Worm (Caenorhabditis elegans) whole organism, L4 larva: ENCODE data around the gene C55A6.1.

Source experiments
- D1046.2 ChIP-seq: fragments of 200-800 bp; sonication (Bioruptor generic); IDR thresholded peaks from 2 replicates; pipeline ENCODE4 v1.3.6; 2022; ENCODE audit warnings: missing genetic modification characterization, missing compliant biosample characterization
- aha-1 ChIP-seq: fragments of 150-350 bp; peaks from one replicate; lab custom pipeline; 2014; ENCODE audit warnings: missing biosample characterization, missing genetic modification characterization
- nhr-11 ChIP-seq: fragments of 150-350 bp; optimal IDR thresholded peaks from 2 replicates; lab custom pipeline; 2014; ENCODE audit warnings: missing biosample characterization, missing genetic modification characterization
- unc-62 ChIP-seq, 3 experiments: fragments of 150-350 bp in 1 of 3; sonication (generic microtip); optimal IDR thresholded peaks in 2 of 3; peaks in 1 of 3; 1 replicate in 1 of 3; 2 replicates in 2 of 3; lab custom pipeline; 2014 to 2017; ENCODE audit warnings: missing biosample characterization in 3 of 3, missing genetic modification characterization in 3 of 3, missing genetic modification reagents in 3 of 3, missing genotype in 1 of 3
- vab-7 ChIP-seq: fragments of 200-800 bp; sonication (Bioruptor generic); IDR thresholded peaks from 2 replicates; pipeline ENCODE4 v1.3.6; 2022; ENCODE audit warnings: missing genetic modification reagents, missing genetic modification characterization, missing compliant biosample characterization

DNA sequence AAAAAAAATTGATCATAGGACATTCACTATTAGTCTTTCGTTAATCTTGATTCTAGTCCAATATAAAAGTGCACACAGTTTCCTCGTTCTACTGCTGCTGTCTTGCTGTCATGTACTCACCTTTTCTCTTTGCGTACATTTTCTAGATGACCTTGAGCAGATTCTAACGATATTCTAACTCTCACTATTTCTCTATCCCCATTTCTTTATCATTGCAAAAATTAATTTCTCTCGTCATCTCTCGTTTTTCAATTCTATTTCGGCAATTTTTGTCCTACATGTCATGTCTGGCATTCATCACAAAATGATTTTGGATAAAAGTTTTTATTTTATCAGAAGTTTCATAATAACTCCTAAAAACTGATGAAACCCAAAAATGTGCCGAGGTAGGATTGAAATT is 4.0 kb upstream of the C55A6.1 start, which contains the start of gene ttll-5:
- no peak for TF ChIP-seq nhr-11 (tag; lab: Kevin White, UChicago)
- TF ChIP-seq D1046.2 (GFP tag; lab: Robert Waterston, UW) = no peak
- no peak for TF ChIP-seq vab-7 (GFP tag; lab: Robert Waterston, UW)
- TF ChIP-seq unc-62 (GFP tag; optimal IDR thresholded peaks at IDR 0.05 in 1 of 2; lab: Kevin White, UChicago) = no peak
- TF ChIP-seq unc-62 (tag; optimal IDR thresholded peaks at IDR 0.05; lab: Kevin White, UChicago) = no peak
- no peak for TF ChIP-seq aha-1
